Fruit fly (Drosophila melanogaster): ENCODE data around the gene CG6985.

The CG6985 gene

dm6 chr3R:22726031-22726770 is 14.7 kb upstream of the CG6985 start, which contains the start of gene RNF220 (continued):
- TF ChIP-seq CG4707 (GFP tag; optimal IDR thresholded peaks at IDR 0.05): no peak
- no peak for TF ChIP-seq nau (GFP tag; optimal IDR thresholded peaks at IDR 0.05)
- TF ChIP-seq CG10209 (GFP tag; optimal IDR thresholded peaks at IDR 0.05): no peak
- TF ChIP-seq Optix (GFP tag; IDR thresholded peaks at IDR 0.05): no peak
- no peak for TF ChIP-seq Mad (GFP tag; optimal IDR thresholded peaks at IDR 0.05)
- TF ChIP-seq wek (GFP tag; optimal IDR thresholded peaks at IDR 0.05): no peak
- TF ChIP-seq crp (GFP tag; optimal IDR thresholded peaks at IDR 0.05): no peak
- peak; percentile 47 for TF ChIP-seq ato (GFP tag; IDR thresholded peaks at IDR 0.05; ENCODE audit: partially characterized antibody)
- peak in 1 of 3 experiments; percentile 16 for TF ChIP-seq lola (GFP tag; optimal IDR thresholded peaks at IDR 0.05)
- TF ChIP-seq Gug (GFP tag; IDR thresholded peaks at IDR 0.05): no peak
- TF ChIP-seq aop (GFP tag; IDR thresholded peaks at IDR 0.05): no peak
- no peak for TF ChIP-seq Lim3 (GFP tag; IDR thresholded peaks at IDR 0.05)
- TF ChIP-seq CG17829 (tag; optimal IDR thresholded peaks at IDR 0.05): peak; percentile 1
- TF ChIP-seq esg (GFP tag; conservative IDR thresholded peaks at IDR 0.05): no peak
- TF ChIP-seq Six4 (GFP tag; optimal IDR thresholded peaks at IDR 0.05): no peak
- TF ChIP-seq hbn (GFP tag; IDR thresholded peaks at IDR 0.05; ENCODE audit: partially characterized antibody): peak; percentile 60
- TF ChIP-seq Bgb (GFP tag; IDR thresholded peaks at IDR 0.05; ENCODE audit: partially characterized antibody): peak; percentile 75
- TF ChIP-seq Atf6 (GFP tag; IDR thresholded peaks at IDR 0.05): no peak
- no peak for TF ChIP-seq dmrt11E (tag; optimal IDR thresholded peaks at IDR 0.05)
- TF ChIP-seq Rx (GFP tag; IDR thresholded peaks at IDR 0.05): no peak
- TF ChIP-seq CG12155 (GFP tag; optimal IDR thresholded peaks at IDR 0.05): no peak
- peak; percentile 20; the same call in 1 of the 3 replicates for TF ChIP-seq Dbx (GFP tag; IDR thresholded peaks at IDR 0.05)
- no peak for TF ChIP-seq CG18619 (GFP tag; optimal IDR thresholded peaks at IDR 0.05)
- TF ChIP-seq bcd (GFP tag; optimal IDR thresholded peaks at IDR 0.05): peak; percentile 28
- no peak for TF ChIP-seq nerfin-1 (tag; optimal IDR thresholded peaks at IDR 0.05)
- TF ChIP-seq CG32532 (GFP tag; IDR thresholded peaks at IDR 0.05): no peak; the same call in 1 of the 2 replicates
- no peak for TF ChIP-seq CG7357 (GFP tag; IDR thresholded peaks at IDR 0.05)
- no peak for TF ChIP-seq run (tag; optimal IDR thresholded peaks at IDR 0.05)
- TF ChIP-seq schlank (tag; optimal IDR thresholded peaks at IDR 0.05): no peak
- TF ChIP-seq CG1792 (GFP tag; optimal IDR thresholded peaks at IDR 0.05): no peak
- TF ChIP-seq hkb (optimal IDR thresholded peaks at IDR 0.05): no peak
- no peak for TF ChIP-seq hkb (GFP tag; IDR thresholded peaks at IDR 0.05)
- no peak for TF ChIP-seq Atf-2 (GFP tag; optimal IDR thresholded peaks at IDR 0.05)
- no peak for TF ChIP-seq HmgZ (tag; optimal IDR thresholded peaks at IDR 0.05)
- TF ChIP-seq CG1603 (tag; optimal IDR thresholded peaks at IDR 0.05): peak; percentile 41
- TF ChIP-seq croc (GFP tag; conservative IDR thresholded peaks at IDR 0.05): no peak
- no peak for TF ChIP-seq nom (GFP tag; optimal IDR thresholded peaks at IDR 0.05)
- no peak for TF ChIP-seq Side (GFP tag; optimal IDR thresholded peaks at IDR 0.05)
- no peak for TF ChIP-seq tll (GFP tag; optimal IDR thresholded peaks at IDR 0.05)
- TF ChIP-seq CG17186 (GFP tag; optimal IDR thresholded peaks at IDR 0.05): no peak
- no peak for TF ChIP-seq CG3407 (GFP tag; optimal IDR thresholded peaks at IDR 0.05)
- TF ChIP-seq sima (GFP tag; optimal IDR thresholded peaks at IDR 0.05): no peak
- peak; percentile 38 for TF ChIP-seq CTCF (GFP tag; optimal IDR thresholded peaks at IDR 0.05)
- TF ChIP-seq Dad (GFP tag; optimal IDR thresholded peaks at IDR 0.05): no peak
- TF ChIP-seq prd (optimal IDR thresholded peaks at IDR 0.05): no peak
- TF ChIP-seq prd (GFP tag; IDR thresholded peaks at IDR 0.05): peak; percentile 7; the same call in 1 of the 3 replicates
- TF ChIP-seq btn (GFP tag; optimal IDR thresholded peaks at IDR 0.05): no peak
- no peak for TF ChIP-seq CG18764 (GFP tag; optimal IDR thresholded peaks at IDR 0.05)
- no peak for TF ChIP-seq jing (GFP tag; optimal IDR thresholded peaks at IDR 0.05)
- TF ChIP-seq E2f1 (GFP tag; IDR thresholded peaks at IDR 0.05): no peak
